Fruit fly (Drosophila melanogaster) Kc167 (cell line): ENCODE results near the gene CG13055.

Experiments
- Myc ChIP-seq: fragments of >200 bp; optimal IDR thresholded peaks from 2 replicates; lab custom pipeline; 2017; ENCODE audit warnings: missing external identifiers
- h ChIP-seq: fragments of >200 bp; optimal IDR thresholded peaks from 3 replicates; lab custom pipeline; 2018; ENCODE audit warnings: missing external identifiers
- psq ChIP-seq: fragments of >200 bp; optimal IDR thresholded peaks from 2 replicates; lab custom pipeline; 2017; ENCODE audit warnings: missing external identifiers
- ttk ChIP-seq: sonication (Bioruptor generic); optimal IDR thresholded peaks from 2 replicates; lab custom pipeline; 2017; ENCODE audit warnings: missing external identifiers

DNA sequence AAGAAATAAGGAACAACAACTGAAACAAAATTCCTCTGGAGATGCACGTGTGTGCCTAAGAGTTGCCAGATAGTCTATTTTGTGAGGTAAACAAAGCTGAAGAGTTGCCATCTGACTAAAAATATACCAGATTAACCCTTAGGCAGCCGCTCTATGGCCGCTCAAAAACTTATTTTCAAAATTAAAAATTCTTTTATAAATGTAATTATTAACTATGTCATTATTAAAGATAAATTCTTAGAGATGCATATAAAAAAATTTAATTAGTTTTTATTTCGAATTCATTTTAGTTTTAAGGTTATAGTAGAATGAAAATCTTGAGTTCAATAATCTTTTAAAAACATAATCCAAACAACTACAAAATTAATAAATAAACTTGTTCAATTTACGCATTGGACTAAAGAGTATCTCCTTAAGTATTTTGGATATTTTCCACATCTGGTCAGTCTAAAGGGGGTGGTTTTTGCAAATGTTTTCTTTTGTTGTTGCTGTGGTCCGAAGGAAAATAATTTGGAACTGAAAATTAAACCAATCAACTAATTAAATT is 23.4 kb downstream of the CG13055 start, which contains the start of gene Tmx3:
- TF ChIP-seq Myc (no peak), h (lab: Kevin White, UChicago) (no peak), ttk (lab: Kevin White, UChicago) (no peak), psq (lab: Kevin White, UChicago) (no peak)
